Worm (Caenorhabditis elegans): Measurements from ENCODE around the gene zig-3.

The zig-3 gene

ce11 chrX:7951578-7951977 lies 21.0 kb downstream of the zig-3 start (continued):
- TF ChIP-seq rcor-1 (GFP tag; IDR thresholded peaks at IDR 0.05) (peak; percentile 77; the same call in 1 of the 2 replicates), ztf-18 (tag; optimal IDR thresholded peaks at IDR 0.05) (peak; percentile 42), pbrm-1 (GFP tag; IDR thresholded peaks at IDR 0.05) (peak; percentile 74), T07F8.4 (tag; optimal IDR thresholded peaks at IDR 0.05) (no peak), hmg-1.2 (GFP tag; IDR thresholded peaks at IDR 0.05) (peak; percentile 95), hmg-20 (GFP tag; IDR thresholded peaks at IDR 0.05) (no peak), egrh-3 (GFP tag; IDR thresholded peaks at IDR 0.05) (0 out of 2 replicates have a peak, but pooled peaks have one; percentile 37), F39B2.1 (GFP tag; IDR thresholded peaks at IDR 0.05) (no peak), B0035.1 (tag; optimal IDR thresholded peaks at IDR 0.05) (no peak), unc-130 (GFP tag; optimal IDR thresholded peaks at IDR 0.05) (no peak), nhr-120 (GFP tag; IDR thresholded peaks at IDR 0.05) (no peak), hsf-1 (GFP tag; IDR thresholded peaks at IDR 0.05) (no peak), zim-3 (tag; optimal IDR thresholded peaks at IDR 0.05) (no peak), F33H1.4 (GFP tag; IDR thresholded peaks at IDR 0.05) (no peak), atf-7 (tag; optimal IDR thresholded peaks at IDR 0.05) (peak; percentile 89), ztf-26 (tag; optimal IDR thresholded peaks at IDR 0.05) (peak; percentile 46), efl-1 (GFP tag; optimal IDR thresholded peaks at IDR 0.05) (no peak), dpff-1 (tag; optimal IDR thresholded peaks at IDR 0.05) (no peak), lsy-27 (tag; optimal IDR thresholded peaks at IDR 0.05; ENCODE audit: borderline replicate concordance, insufficient read depth) (no peak), F23B12.7 (tag; optimal IDR thresholded peaks at IDR 0.05; ENCODE audit: insufficient read depth) (no peak), chd-7 (tag; optimal IDR thresholded peaks at IDR 0.05) (peak; percentile 91), dox-1 (GFP tag; IDR thresholded peaks at IDR 0.05) (peak; percentile 89), lir-1 (GFP tag; conservative IDR thresholded peaks at IDR 0.05) (peak; percentile 59; the same call in 1 of the 2 replicates), nfyb-1 (GFP tag; IDR thresholded peaks at IDR 0.05) (peak; percentile 91), Y95B8A.8 (GFP tag; IDR thresholded peaks at IDR 0.05) (no peak), ztf-6 (GFP tag; IDR thresholded peaks at IDR 0.05) (peak; percentile 51; the same call in 1 of the 2 replicates), D2030.7 (GFP tag; IDR thresholded peaks at IDR 0.05) (no peak), nhr-27 (tag; optimal IDR thresholded peaks at IDR 0.05) (no peak), unc-62 (GFP tag; optimal IDR thresholded peaks at IDR 0.05) (no peak), sea-2 (GFP tag; IDR thresholded peaks at IDR 0.05) (peak; percentile 41; the same call in 1 of the 2 replicates), F22D6.2 (tag; optimal IDR thresholded peaks at IDR 0.05) (no peak), attf-5 (GFP tag; optimal IDR thresholded peaks at IDR 0.05) (peak; percentile 83)

- TF ChIP-seq nhr-90 (tag; optimal IDR thresholded peaks at IDR 0.05) (no peak), chd-7 (tag; optimal IDR thresholded peaks at IDR 0.05) (peak; percentile 12), C06A6.2 (GFP tag; conservative IDR thresholded peaks at IDR 0.05) (peak; percentile 41; the same call in 1 of the 2 replicates), aptf-2 (GFP tag; conservative IDR thresholded peaks at IDR 0.05) (no peak), rpc-1 (optimal IDR thresholded peaks at IDR 0.05) (no peak), rpc-1 (tag; optimal IDR thresholded peaks at IDR 0.05) (no peak), ztf-26 (tag; optimal IDR thresholded peaks at IDR 0.05) (peak; percentile 9), unc-62 (GFP tag; optimal IDR thresholded peaks at IDR 0.05) (peak; percentile 9), lsy-27 (tag; optimal IDR thresholded peaks at IDR 0.05; ENCODE audit: borderline replicate concordance, insufficient read depth) (no peak), ztf-22 (GFP tag; optimal IDR thresholded peaks at IDR 0.05) (peak; percentile 6), let-607 (tag; optimal IDR thresholded peaks at IDR 0.05) (peak; percentile 16 to 45), atf-7 (tag; optimal IDR thresholded peaks at IDR 0.05) (peak; percentile 25), nfyb-1 (GFP tag; IDR thresholded peaks at IDR 0.05) (peak; percentile 41; the same call in 1 of the 2 replicates), ama-1 (optimal IDR thresholded peaks at IDR 0.05) (peak; percentile 57), ama-1 (GFP tag; optimal IDR thresholded peaks at IDR 0.05) (no peak), nhr-80 (tag; optimal IDR thresholded peaks at IDR 0.05) (peak; percentile 10), lin-26 (GFP tag; IDR thresholded peaks at IDR 0.05) (peak; percentile 59; the same call in 1 of the 2 replicates), ets-4 (GFP tag; optimal IDR thresholded peaks at IDR 0.05) (peak; percentile 1)
Observed at ce11 chrX:7952226-7953062, 21.9 kb downstream of the zig-3 start.

Measured in whole organism, young adult.